Worm (Caenorhabditis elegans): ENCODE results near the gene fbxa-118.

Gene fbxa-118

DNA sequence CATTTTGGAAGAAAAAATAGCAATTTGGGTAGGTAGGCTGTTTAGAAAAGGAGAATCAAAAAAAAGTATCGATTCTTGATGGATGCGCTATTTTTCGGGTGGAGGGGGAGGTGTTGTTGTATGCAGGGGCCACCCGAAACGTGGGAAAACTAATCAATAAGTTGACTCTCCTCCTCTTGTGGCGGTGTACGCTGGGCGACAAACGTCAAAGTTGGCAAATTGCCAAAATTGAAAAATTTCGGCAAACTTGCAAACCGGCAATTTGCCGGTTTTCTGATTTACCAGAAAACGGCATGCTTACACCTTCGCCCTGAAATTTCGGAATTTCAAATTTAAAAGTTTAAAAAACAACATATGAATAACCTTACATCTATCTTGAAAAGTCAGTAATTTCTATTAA, 36.1 kb downstream of the fbxa-118 start, which contains the start of gene W04E12.2:
W04E12.2 (minus strand) TSS at position 101 of the 400 bp plus-strand sequence.
- TF ChIP-seq tbx-37 (GFP tag; conservative IDR thresholded peaks at IDR 0.05) (no peak), tbx-11 (GFP tag; IDR thresholded peaks at IDR 0.05) (no peak), F13C5.2 (tag; optimal IDR thresholded peaks at IDR 0.05) (no peak), ceh-13 (GFP tag; optimal IDR thresholded peaks at IDR 0.05) (no peak), scrt-1 (GFP tag; IDR thresholded peaks at IDR 0.05) (no peak), ceh-36 (tag; optimal IDR thresholded peaks at IDR 0.05) (no peak), hnd-1 (tag; optimal IDR thresholded peaks at IDR 0.05) (no peak), pes-1 (GFP tag; IDR thresholded peaks at IDR 0.05) (no peak), tra-4 (tag; optimal IDR thresholded peaks at IDR 0.05) (no peak), ama-1 (optimal IDR thresholded peaks at IDR 0.05) (no peak), ets-7 (tag; optimal IDR thresholded peaks at IDR 0.05) (no peak), aly-1 (tag; optimal IDR thresholded peaks at IDR 0.05) (no peak), hmbx-1 (tag; optimal IDR thresholded peaks at IDR 0.05) (no peak), B0310.2 (tag; optimal IDR thresholded peaks at IDR 0.05) (no peak), hmg-4 (GFP tag; optimal IDR thresholded peaks at IDR 0.05) (no peak)

- TF ChIP-seq ceh-13 (GFP tag; optimal IDR thresholded peaks at IDR 0.05) (no peak), scrt-1 (GFP tag; IDR thresholded peaks at IDR 0.05) (no peak), ets-7 (tag; optimal IDR thresholded peaks at IDR 0.05) (no peak)
Measured at ce11 chrV:19738117-19738516, 39.0 kb downstream of the fbxa-118 start, which contains the start of gene fbxa-131. Gene fbxa-131 (plus strand): TSS chrV:19738417.

- TF ChIP-seq ceh-36 (tag; optimal IDR thresholded peaks at IDR 0.05) = no peak
- TF ChIP-seq tbx-37 (GFP tag; conservative IDR thresholded peaks at IDR 0.05) = no peak
- TF ChIP-seq hmg-4 (GFP tag; optimal IDR thresholded peaks at IDR 0.05) = no peak
- TF ChIP-seq B0310.2 (tag; optimal IDR thresholded peaks at IDR 0.05) = no peak
- TF ChIP-seq ceh-13 (GFP tag; optimal IDR thresholded peaks at IDR 0.05) = no peak
- TF ChIP-seq hmbx-1 (tag; optimal IDR thresholded peaks at IDR 0.05) = no peak
- no peak for TF ChIP-seq pes-1 (GFP tag; IDR thresholded peaks at IDR 0.05)
- no peak for TF ChIP-seq ama-1 (optimal IDR thresholded peaks at IDR 0.05)
- no peak for TF ChIP-seq ets-7 (tag; optimal IDR thresholded peaks at IDR 0.05)
- no peak for TF ChIP-seq tra-4 (tag; optimal IDR thresholded peaks at IDR 0.05)
Measured at ce11 chrV:19737458-19737857, 39.7 kb downstream of the fbxa-118 start, which contains the start of gene W04E12.7. Gene W04E12.7 (minus strand): TSS chrV:19737558.

DNA sequence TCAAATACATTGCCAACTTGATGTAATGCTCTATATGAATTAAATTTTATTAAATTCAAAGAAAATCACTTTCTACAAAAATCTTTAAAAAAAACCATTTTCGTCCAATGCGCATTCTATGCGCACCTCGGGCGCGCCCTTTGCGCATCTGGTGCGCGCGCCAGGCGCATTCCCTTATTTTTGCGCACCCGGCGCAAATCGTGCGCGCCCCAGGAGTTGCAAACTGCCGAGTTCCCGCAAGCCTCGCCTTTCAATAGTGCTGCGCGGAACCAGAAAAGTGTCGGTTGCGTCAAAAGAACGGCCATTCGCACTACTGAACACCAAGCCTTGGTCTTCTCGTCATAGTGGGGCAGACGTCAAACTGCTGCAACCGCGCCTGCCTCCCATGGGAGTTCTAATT, 43.4 kb downstream of the fbxa-118 start:
- TF ChIP-seq pes-1 (GFP tag; IDR thresholded peaks at IDR 0.05) = peak; percentile 54; the same call in 1 of the 2 replicates
- TF ChIP-seq scrt-1 (GFP tag; IDR thresholded peaks at IDR 0.05) = no peak
- TF ChIP-seq tbx-37 (GFP tag; conservative IDR thresholded peaks at IDR 0.05) = no peak

- TF ChIP-seq hnd-1 (tag; optimal IDR thresholded peaks at IDR 0.05) = no peak
- TF ChIP-seq hmbx-1 (tag; optimal IDR thresholded peaks at IDR 0.05) = no peak
- no peak for TF ChIP-seq B0310.2 (tag; optimal IDR thresholded peaks at IDR 0.05)
Measured at ce11 chrV:19730280-19730679, 46.8 kb downstream of the fbxa-118 start, which contains the start of gene Y116F11A.1. Gene Y116F11A.1 (plus strand): TSS chrV:19730580.

ce11 chrV:19728731-19729130, 48.4 kb downstream of the fbxa-118 start, which contains the start of gene Y116F11A.3:
Gene Y116F11A.3 (plus strand): TSS chrV:19729031.
- TF ChIP-seq scrt-1 (GFP tag; IDR thresholded peaks at IDR 0.05) (no peak), hnd-1 (tag; optimal IDR thresholded peaks at IDR 0.05) (no peak), tra-4 (tag; optimal IDR thresholded peaks at IDR 0.05) (no peak), aly-1 (tag; optimal IDR thresholded peaks at IDR 0.05) (no peak), flt-1 (GFP tag; IDR thresholded peaks at IDR 0.05) (no peak), hmbx-1 (tag; optimal IDR thresholded peaks at IDR 0.05) (no peak), sea-1 (GFP tag; conservative IDR thresholded peaks at IDR 0.05) (no peak), tbx-37 (GFP tag; conservative IDR thresholded peaks at IDR 0.05) (no peak), ama-1 (optimal IDR thresholded peaks at IDR 0.05) (no peak), F13C5.2 (tag; optimal IDR thresholded peaks at IDR 0.05) (no peak), hmg-4 (GFP tag; optimal IDR thresholded peaks at IDR 0.05) (no peak), ceh-36 (tag; optimal IDR thresholded peaks at IDR 0.05) (no peak), ceh-13 (GFP tag; optimal IDR thresholded peaks at IDR 0.05) (no peak), tbx-11 (GFP tag; IDR thresholded peaks at IDR 0.05) (no peak), pes-1 (GFP tag; IDR thresholded peaks at IDR 0.05) (no peak), ets-7 (tag; optimal IDR thresholded peaks at IDR 0.05) (no peak), B0310.2 (tag; optimal IDR thresholded peaks at IDR 0.05) (no peak)

- TF ChIP-seq ets-7 (tag; optimal IDR thresholded peaks at IDR 0.05) = no peak
- TF ChIP-seq sea-1 (GFP tag; conservative IDR thresholded peaks at IDR 0.05) = no peak
- TF ChIP-seq pes-1 (GFP tag; IDR thresholded peaks at IDR 0.05) = no peak
- no peak for TF ChIP-seq B0310.2 (tag; optimal IDR thresholded peaks at IDR 0.05)
- TF ChIP-seq flt-1 (GFP tag; IDR thresholded peaks at IDR 0.05) = no peak
- TF ChIP-seq hnd-1 (tag; optimal IDR thresholded peaks at IDR 0.05) = no peak
- TF ChIP-seq tra-4 (tag; optimal IDR thresholded peaks at IDR 0.05) = no peak
- no peak for TF ChIP-seq ama-1 (optimal IDR thresholded peaks at IDR 0.05)
- TF ChIP-seq aly-1 (tag; optimal IDR thresholded peaks at IDR 0.05) = no peak
- no peak for TF ChIP-seq hmg-4 (GFP tag; optimal IDR thresholded peaks at IDR 0.05)
- no peak for TF ChIP-seq ceh-36 (tag; optimal IDR thresholded peaks at IDR 0.05)
- no peak for TF ChIP-seq hmbx-1 (tag; optimal IDR thresholded peaks at IDR 0.05)
- TF ChIP-seq scrt-1 (GFP tag; IDR thresholded peaks at IDR 0.05) = no peak
Measured at ce11 chrV:19727990-19728389, 49.1 kb downstream of the fbxa-118 start.

Measured in whole organism, early embryonic.